Fruit fly (Drosophila melanogaster) whole organism, wandering third instar larva: Measurements from ENCODE around the gene CG42727.

Experiments
- Abd-B ChIP-seq: fragments of >200 bp; optimal IDR thresholded peaks from 2 replicates; lab custom pipeline; 2017; ENCODE audit warnings: missing biosample characterization, missing genetic modification characterization
- Hr78 ChIP-seq: fragments of >200 bp; optimal IDR thresholded peaks from 2 replicates; lab custom pipeline; 2017; ENCODE audit warnings: missing biosample characterization, missing genetic modification characterization
- Sp1 ChIP-seq: fragments of 200-800 bp; sonication (Bioruptor generic); optimal IDR thresholded peaks from 3 replicates; lab custom pipeline; 2019; ENCODE audit warnings: missing biosample characterization, mild to moderate bottlenecking, missing genetic modification characterization, moderate library complexity
- dmrt93B ChIP-seq: fragments of 200-800 bp; sonication (Bioruptor generic); optimal IDR thresholded peaks from 2 replicates; lab custom pipeline; 2018; ENCODE audit warnings: missing biosample characterization, mild to moderate bottlenecking, missing genetic modification characterization
- pan ChIP-seq: fragments of >200 bp; optimal IDR thresholded peaks from 2 replicates; lab custom pipeline; 2017
- psq ChIP-seq: fragments of 200-800 bp; sonication (Bioruptor generic); optimal IDR thresholded peaks from 3 replicates; lab custom pipeline; 2017; ENCODE audit warnings: missing biosample characterization, mild to moderate bottlenecking, missing genetic modification characterization, moderate library complexity
- sage ChIP-seq: fragments of 200-800 bp; sonication (Bioruptor generic); optimal IDR thresholded peaks from 2 replicates; lab custom pipeline; 2016; ENCODE audit warnings: missing biosample characterization, mild to moderate bottlenecking, missing genetic modification characterization

DNA sequence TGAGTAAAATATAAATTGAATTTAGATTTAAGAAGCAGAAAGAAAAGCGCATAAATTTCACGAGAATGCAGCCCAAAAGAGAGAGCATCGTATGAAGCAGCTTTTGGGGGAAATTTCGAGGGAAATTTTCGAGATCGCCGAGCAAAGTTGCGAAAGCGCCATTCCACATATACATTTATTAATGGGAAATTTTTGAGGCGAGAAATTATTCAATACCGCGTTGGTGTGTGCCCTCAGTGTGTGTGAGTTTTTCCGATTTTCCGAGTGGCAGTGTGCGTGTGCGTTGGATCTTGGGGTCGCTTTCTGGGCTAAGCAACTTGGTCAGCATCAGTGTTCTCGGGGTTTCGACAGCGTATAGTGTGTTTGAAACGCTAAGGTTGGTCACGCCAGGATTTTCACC lies 37.9 kb upstream of the CG42727 start, which contains the start of gene Tm2:
- TF ChIP-seq Abd-B (GFP tag; lab: Kevin White, UChicago) (no peak), pan (lab: Kevin White, UChicago) (no peak), dmrt93B (GFP tag; lab: Kevin White, UChicago) (no peak), Sp1 (GFP tag; lab: Kevin White, UChicago) (no peak), sage (GFP tag; lab: Kevin White, UChicago) (no peak), psq (GFP tag; lab: Kevin White, UChicago) (no peak), Hr78 (GFP tag; lab: Kevin White, UChicago) (no peak)
